Fruit fly (Drosophila melanogaster): ENCODE results near the gene Fim.

DNA sequence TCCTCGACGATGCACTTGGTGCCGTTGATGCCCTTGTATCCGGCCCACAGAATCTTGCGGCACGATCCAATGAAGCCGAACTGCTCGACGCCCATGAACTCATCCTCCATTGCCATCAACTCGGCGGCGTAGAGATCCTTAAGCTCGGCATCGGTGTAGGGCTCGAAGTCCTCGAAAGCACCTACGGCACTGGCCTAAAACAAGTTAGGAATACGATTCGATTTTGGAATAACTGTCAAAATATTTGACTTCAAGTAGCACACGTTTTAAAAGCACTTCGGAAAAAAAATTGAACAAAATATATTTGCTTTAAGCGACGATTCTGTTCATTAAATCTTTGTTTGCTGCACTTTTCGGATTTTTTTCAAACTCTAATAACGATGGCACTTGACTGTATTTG, 19.5 kb downstream of the Fim start, which contains the start of gene CG5445:
- TF ChIP-seq CG11294 (GFP tag; IDR thresholded peaks at IDR 0.05) = no peak
- no peak for TF ChIP-seq Hr39 (GFP tag; optimal IDR thresholded peaks at IDR 0.05)
- no peak for TF ChIP-seq fkh (GFP tag; optimal IDR thresholded peaks at IDR 0.05)
- no peak for TF ChIP-seq Blimp-1 (GFP tag; optimal IDR thresholded peaks at IDR 0.05)
- no peak for TF ChIP-seq pdm3 (GFP tag; optimal IDR thresholded peaks at IDR 0.05)
- no peak for TF ChIP-seq Gug (GFP tag; IDR thresholded peaks at IDR 0.05)

All from whole organism, prepupa.